Worm (Caenorhabditis elegans) whole organism, mixed stage, embryonic: ENCODE results near the gene sel-1.

Experiments
- bed-3 ChIP-seq: fragments of 200-800 bp; sonication (Bioruptor generic); optimal IDR thresholded peaks from 3 replicates; lab custom pipeline; 2018; ENCODE audit warnings: mild to moderate bottlenecking, missing genetic modification characterization, moderate library complexity, missing compliant biosample characterization
- ceh-43 ChIP-seq: fragments of 200-800 bp; sonication (Bioruptor generic); optimal IDR thresholded peaks from 2 replicates; lab custom pipeline; 2018; ENCODE audit warnings: mild to moderate bottlenecking, missing genetic modification characterization, moderate library complexity, missing compliant biosample characterization
- ces-1 ChIP-seq: fragments of 150-350 bp; optimal IDR thresholded peaks from 2 replicates; lab custom pipeline; 2014; ENCODE audit warnings: missing biosample characterization, missing genetic modification reagents, missing genetic modification characterization
- elt-3 ChIP-seq: fragments of 150-350 bp; optimal IDR thresholded peaks from 2 replicates; lab custom pipeline; 2014; ENCODE audit warnings: missing biosample characterization, missing genetic modification characterization
- lsy-2 ChIP-seq: fragments of 150-350 bp; optimal IDR thresholded peaks from 2 replicates; lab custom pipeline; 2014; ENCODE audit warnings: missing biosample characterization, missing genetic modification characterization
- mep-1 ChIP-seq: fragments of 150-350 bp; optimal IDR thresholded peaks from 2 replicates; lab custom pipeline; 2017; ENCODE audit warnings: missing biosample characterization, missing genetic modification reagents, missing genetic modification characterization, inconsistent platforms
- mls-2 ChIP-seq: sonication (generic microtip); optimal IDR thresholded peaks from 2 replicates; lab custom pipeline; 2016; ENCODE audit warnings: mild to moderate bottlenecking, missing genetic modification characterization, moderate library complexity, missing compliant biosample characterization
- nhr-28 ChIP-seq: fragments of 150-350 bp; optimal IDR thresholded peaks from 2 replicates; lab custom pipeline; 2014; ENCODE audit warnings: missing biosample characterization, missing genetic modification characterization
- snpc-4 ChIP-seq: fragments of 150-350 bp; optimal IDR thresholded peaks from 2 replicates; lab custom pipeline; 2014; ENCODE audit warnings: missing biosample characterization, missing genetic modification characterization
- sptf-1 ChIP-seq: sonication (generic microtip); optimal IDR thresholded peaks from 2 replicates; lab custom pipeline; 2017; ENCODE audit warnings: mild to moderate bottlenecking, missing genetic modification characterization, moderate library complexity, missing compliant biosample characterization
- tbx-8 ChIP-seq: fragments of 200-800 bp; sonication (Bioruptor generic); optimal IDR thresholded peaks from 2 replicates; lab custom pipeline; 2018; ENCODE audit warnings: mild to moderate bottlenecking, missing genetic modification characterization, moderate library complexity, missing compliant biosample characterization
- unc-39 ChIP-seq: fragments of 150-350 bp; optimal IDR thresholded peaks from 2 replicates; lab custom pipeline; 2014; ENCODE audit warnings: missing biosample characterization, missing genetic modification characterization
- ztf-11 ChIP-seq: fragments of 150-350 bp; optimal IDR thresholded peaks from 2 replicates; lab custom pipeline; 2014; ENCODE audit warnings: missing biosample characterization, missing genetic modification characterization

- TF ChIP-seq elt-3 (tag; lab: Kevin White, UChicago) = no peak
- TF ChIP-seq bed-3 (GFP tag; lab: Kevin White, UChicago) = no peak
- no peak for TF ChIP-seq lsy-2 (tag; lab: Kevin White, UChicago)
- no peak for TF ChIP-seq nhr-28 (tag; lab: Kevin White, UChicago)
- no peak for TF ChIP-seq mls-2 (tag; lab: Kevin White, UChicago)
- no peak for TF ChIP-seq mep-1 (tag; lab: Kevin White, UChicago)
- TF ChIP-seq unc-39 (tag; lab: Kevin White, UChicago) = no peak
- TF ChIP-seq ztf-11 (tag; lab: Kevin White, UChicago) = no peak
- TF ChIP-seq tbx-8 = no peak
- no peak for TF ChIP-seq snpc-4
- no peak for TF ChIP-seq ceh-43 (GFP tag; lab: Kevin White, UChicago)
- no peak for TF ChIP-seq ces-1
- no peak for TF ChIP-seq sptf-1 (tag; lab: Kevin White, UChicago)
Observed at ce11 chrV:12517148-12517547, 43.4 kb upstream of the sel-1 start, which contains the start of gene cal-1.
